Worm (Caenorhabditis elegans): ENCODE results near the gene W04D2.4.

ce11 chrV:12536409-12537038 is 39.0 kb upstream of the W04D2.4 start:
- TF ChIP-seq ztf-23 (GFP tag; IDR thresholded peaks at IDR 0.05), result no peak
- no peak for TF ChIP-seq flt-1 (GFP tag; IDR thresholded peaks at IDR 0.05)
- no peak for TF ChIP-seq med-1 (GFP tag; optimal IDR thresholded peaks at IDR 0.05; ENCODE audit: insufficient read depth)
